Worm (Caenorhabditis elegans) whole organism, L2 larva: Measurements from ENCODE around the gene C08D8.7.

Experiments used
- blmp-1 ChIP-seq: sonication (generic microtip); optimal IDR thresholded peaks from 2 replicates; lab custom pipeline; 2017; ENCODE audit warnings: missing genetic modification characterization, mild to moderate bottlenecking, missing compliant biosample characterization, antibody characterized with exemption, moderate library complexity; ENCODE audit not compliant: insufficient read depth
- ceh-16 ChIP-seq: fragments of 150-350 bp; optimal IDR thresholded peaks from 2 replicates; lab custom pipeline; 2014; ENCODE audit warnings: missing biosample characterization, missing genetic modification characterization
- dmd-4 ChIP-seq: sonication (generic microtip); optimal IDR thresholded peaks from 2 replicates; lab custom pipeline; 2017; ENCODE audit warnings: missing biosample characterization, missing genetic modification characterization
- elt-1 ChIP-seq: fragments of 150-350 bp; optimal IDR thresholded peaks from 2 replicates; lab custom pipeline; 2014; ENCODE audit warnings: missing biosample characterization, missing genetic modification characterization
- fos-1 ChIP-seq: fragments of 150-350 bp; optimal IDR thresholded peaks from 2 replicates; lab custom pipeline; 2014; ENCODE audit warnings: missing biosample characterization, missing genetic modification characterization
- lin-11 ChIP-seq: fragments of 150-350 bp; sonication (generic microtip); optimal IDR thresholded peaks from 2 replicates; lab custom pipeline; 2014; ENCODE audit warnings: missing biosample characterization, missing genetic modification characterization, inconsistent platforms, mixed read lengths
- lin-39 ChIP-seq: fragments of 150-350 bp; optimal IDR thresholded peaks from 2 replicates; lab custom pipeline; 2014; ENCODE audit warnings: missing biosample characterization, missing genetic modification reagents, missing genetic modification characterization
- lsy-2 ChIP-seq, 2 experiments: fragments of 150-350 bp in 1 of 2; sonication (generic microtip) in 1 of 2; optimal IDR thresholded peaks; 2 replicates each; lab custom pipeline; 2014 to 2017; ENCODE audit warnings: missing biosample characterization in 2 of 2, missing genetic modification characterization in 2 of 2
- mbf-1 ChIP-seq: sonication (generic microtip); optimal IDR thresholded peaks from 2 replicates; lab custom pipeline; 2017; ENCODE audit warnings: missing biosample characterization, missing genetic modification characterization
- mdl-1 ChIP-seq, 2 experiments: fragments of 150-350 bp in 1 of 2; sonication (generic microtip) in 1 of 2; optimal IDR thresholded peaks; 2 replicates each; lab custom pipeline; 2017; ENCODE audit warnings: missing biosample characterization in 2 of 2, missing genetic modification characterization in 2 of 2
- nhr-11 ChIP-seq: fragments of 150-350 bp; optimal IDR thresholded peaks from 2 replicates; lab custom pipeline; 2014; ENCODE audit warnings: missing biosample characterization, missing genetic modification characterization
- nhr-12 ChIP-seq: fragments of 150-350 bp; optimal IDR thresholded peaks from 2 replicates; lab custom pipeline; 2014; ENCODE audit warnings: missing biosample characterization, missing genetic modification characterization
- skn-1 ChIP-seq: sonication (generic microtip); optimal IDR thresholded peaks from 2 replicates; lab custom pipeline; 2017; ENCODE audit warnings: missing biosample characterization, missing genetic modification characterization
- ztf-11 ChIP-seq: sonication (generic microtip); optimal IDR thresholded peaks from 2 replicates; lab custom pipeline; 2017; ENCODE audit warnings: missing biosample characterization, missing genetic modification characterization

ce11 chrV:8311210-8311609 lies 29.8 kb upstream of the C08D8.7 start, which contains the start of gene W02D7.12:
- TF ChIP-seq lsy-2 (tag; optimal IDR thresholded peaks at IDR 0.05; lab: Kevin White, UChicago): no peak
- TF ChIP-seq elt-1 (tag; lab: Kevin White, UChicago): no peak
- no peak for TF ChIP-seq fos-1 (tag; lab: Kevin White, UChicago)
- no peak for TF ChIP-seq mdl-1 (tag; optimal IDR thresholded peaks at IDR 0.05; lab: Kevin White, UChicago)
- no peak for TF ChIP-seq lin-39 (tag; lab: Kevin White, UChicago)
- no peak for TF ChIP-seq blmp-1 (tag; lab: Kevin White, UChicago)
- no peak for TF ChIP-seq skn-1 (tag; lab: Kevin White, UChicago)
- TF ChIP-seq ceh-16 (tag; lab: Kevin White, UChicago): no peak
- no peak for TF ChIP-seq mbf-1
- TF ChIP-seq nhr-11 (tag; lab: Kevin White, UChicago): no peak
- TF ChIP-seq lin-11 (tag; lab: Kevin White, UChicago): no peak
- no peak for TF ChIP-seq dmd-4 (tag; lab: Kevin White, UChicago)
- TF ChIP-seq ztf-11: no peak
- no peak for TF ChIP-seq nhr-12
